Worm (Caenorhabditis elegans) whole organism, young adult: Measurements from ENCODE around the gene die-1.

Experiments
- F23B12.7 ChIP-seq: sonication (generic microtip); optimal IDR thresholded peaks from 2 replicates; lab custom pipeline; 2017; ENCODE audit warnings: missing genetic modification characterization, mild to moderate bottlenecking, missing compliant biosample characterization, antibody characterized with exemption, moderate library complexity; ENCODE audit not compliant: insufficient read depth
- Y79H2A.3 ChIP-seq: fragments of 200-800 bp; sonication (Bioruptor generic); conservative IDR thresholded peaks from 2 replicates; pipeline ENCODE4 v1.3.6; 2022; ENCODE audit warnings: missing genetic modification reagents, missing genetic modification characterization, missing compliant biosample characterization
- ama-1 ChIP-seq, 3 experiments: fragments of 150-350 bp in 1 of 3; sonication (generic microtip) in 2 of 3; optimal IDR thresholded peaks; 2 replicates each; lab custom pipeline; 2014 to 2018; ENCODE audit warnings: missing biosample characterization in 2 of 3, missing genetic modification characterization in 2 of 3, missing genetic modification reagents in 2 of 3
- attf-6 ChIP-seq: fragments of 200-800 bp; sonication (Bioruptor generic); IDR thresholded peaks from 2 replicates; pipeline ENCODE4 v1.3.6; 2022; ENCODE audit warnings: missing genetic modification reagents, missing genetic modification characterization, missing compliant biosample characterization
- bed-1 ChIP-seq: fragments of 200-800 bp; sonication (Bioruptor generic); IDR thresholded peaks from 2 replicates; pipeline ENCODE4 v1.3.6; 2022; ENCODE audit warnings: missing genetic modification reagents, missing genetic modification characterization, missing compliant biosample characterization
- efl-1 ChIP-seq: fragments of 150-350 bp; optimal IDR thresholded peaks from 2 replicates; lab custom pipeline; 2014; ENCODE audit warnings: missing biosample characterization, missing genetic modification reagents, missing genetic modification characterization
- hlh-12 ChIP-seq: sonication (generic microtip); optimal IDR thresholded peaks from 2 replicates; lab custom pipeline; 2016; ENCODE audit warnings: missing genetic modification characterization, missing compliant biosample characterization
- hmg-1.2 ChIP-seq: fragments of 200-800 bp; sonication (Bioruptor generic); IDR thresholded peaks from 2 replicates; pipeline ENCODE4 v1.3.6; 2022; ENCODE audit warnings: missing genetic modification reagents, missing genetic modification characterization, missing compliant biosample characterization
- let-526 ChIP-seq: fragments of 200-800 bp; sonication (Bioruptor generic); IDR thresholded peaks from 2 replicates; pipeline ENCODE4 v1.3.6; 2022; ENCODE audit warnings: missing genetic modification reagents, missing genetic modification characterization, missing compliant biosample characterization
- lin-40 ChIP-seq: sonication (generic microtip); optimal IDR thresholded peaks from 2 replicates; lab custom pipeline; 2016; ENCODE audit warnings: missing genetic modification characterization, mild to moderate bottlenecking, missing compliant biosample characterization, missing genotype, missing genetic modification reagents
- nhr-27 ChIP-seq: fragments of 200-800 bp; sonication (Bioruptor generic); optimal IDR thresholded peaks from 2 replicates; lab custom pipeline; 2018; ENCODE audit warnings: mild to moderate bottlenecking, missing genetic modification characterization, moderate library complexity, missing compliant biosample characterization
- unc-62 ChIP-seq: fragments of 150-350 bp; optimal IDR thresholded peaks from 2 replicates; lab custom pipeline; 2014; ENCODE audit warnings: missing biosample characterization, missing genetic modification reagents, missing genetic modification characterization
- zim-3 ChIP-seq: sonication (generic microtip); optimal IDR thresholded peaks from 2 replicates; lab custom pipeline; 2017; ENCODE audit warnings: mild to moderate bottlenecking, missing genetic modification characterization, moderate library complexity, missing compliant biosample characterization

ce11 chrII:10067817-10068216 is at the start of gene die-1:
- TF ChIP-seq nhr-27 (tag; lab: Kevin White, UChicago) (no peak), bed-1 (GFP tag; lab: Robert Waterston, UW) (no peak), let-526 (GFP tag; lab: Robert Waterston, UW) (no peak), hlh-12 (tag; lab: Kevin White, UChicago) (no peak), attf-6 (GFP tag; lab: Robert Waterston, UW) (no peak), lin-40 (tag; lab: Kevin White, UChicago) (no peak), ama-1 (optimal IDR thresholded peaks at IDR 0.05; lab: Kevin White, UChicago) (no peak), ama-1 (GFP tag; optimal IDR thresholded peaks at IDR 0.05; lab: Kevin White, UChicago) (no peak), Y79H2A.3 (no peak), F23B12.7 (tag; lab: Kevin White, UChicago) (no peak), zim-3 (tag; lab: Kevin White, UChicago) (no peak), hmg-1.2 (GFP tag; lab: Robert Waterston, UW) (no peak), efl-1 (no peak), unc-62 (no peak)
